Worm (Caenorhabditis elegans) whole organism, midembryonic: Measurements from ENCODE around the gene F48F7.3.

Source experiments
- ztf-23 ChIP-seq: fragments of 200-800 bp; sonication (Bioruptor generic); IDR thresholded peaks from 2 replicates; pipeline ENCODE4 v1.3.6; 2022; ENCODE audit warnings: missing genetic modification reagents, missing genetic modification characterization, missing compliant biosample characterization
- ztf-29 ChIP-seq: fragments of 200-800 bp; sonication (Bioruptor generic); IDR thresholded peaks from 2 replicates; pipeline ENCODE4 v1.3.6; 2022; ENCODE audit warnings: missing genetic modification reagents, missing genetic modification characterization, missing compliant biosample characterization

DNA sequence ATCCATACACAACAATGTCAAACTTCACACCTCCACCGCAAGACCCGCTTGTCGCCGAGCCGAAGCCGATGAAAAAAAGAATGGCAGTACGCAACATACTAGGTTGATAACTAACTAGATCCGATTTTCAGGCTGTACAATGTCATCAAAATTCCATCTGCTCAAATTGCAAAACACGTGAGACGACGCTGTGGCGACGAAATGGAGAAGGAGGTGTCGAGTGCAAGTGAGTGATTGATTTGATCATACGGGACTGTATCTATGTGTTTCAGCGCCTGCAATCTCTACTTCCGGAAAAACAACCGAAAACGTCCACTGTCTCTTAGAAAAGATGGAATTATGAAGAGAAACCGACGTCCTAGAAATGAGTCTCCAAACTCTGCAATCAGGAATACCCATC is 23.0 kb upstream of the F48F7.3 start:
- no peak for TF ChIP-seq ztf-23
- TF ChIP-seq ztf-29 (GFP tag; lab: Robert Waterston, UW) = no peak
